Worm (Caenorhabditis elegans) whole organism, L3 larva: ENCODE results near the gene Y38C1AA.12.

Source experiments
- ZK546.5 ChIP-seq: sonication (generic microtip); optimal IDR thresholded peaks from 2 replicates; lab custom pipeline; 2017; ENCODE audit warnings: missing biosample characterization, missing genetic modification characterization
- aly-2 ChIP-seq: fragments of 150-350 bp; optimal IDR thresholded peaks from 2 replicates; lab custom pipeline; 2014; ENCODE audit warnings: missing biosample characterization, missing genetic modification characterization
- ama-1 ChIP-seq: fragments of 150-350 bp; optimal IDR thresholded peaks from 2 replicates; lab custom pipeline; 2018
- ceh-16 ChIP-seq: sonication (generic microtip); optimal IDR thresholded peaks from 2 replicates; lab custom pipeline; 2017; ENCODE audit warnings: missing biosample characterization, missing genetic modification characterization
- ceh-28 ChIP-seq: fragments of 150-350 bp; optimal IDR thresholded peaks from 2 replicates; lab custom pipeline; 2014; ENCODE audit warnings: missing biosample characterization, missing genetic modification reagents, missing genetic modification characterization
- ceh-82 ChIP-seq: fragments of 150-350 bp; optimal IDR thresholded peaks from 2 replicates; lab custom pipeline; 2014; ENCODE audit warnings: missing biosample characterization, missing genetic modification characterization
- ceh-9 ChIP-seq: sonication (generic microtip); optimal IDR thresholded peaks from 2 replicates; lab custom pipeline; 2018; ENCODE audit warnings: missing biosample characterization, missing genetic modification characterization
- daf-12 ChIP-seq: fragments of 150-350 bp; optimal IDR thresholded peaks from 2 replicates; lab custom pipeline; 2014; ENCODE audit warnings: missing biosample characterization, missing genetic modification reagents, missing genetic modification characterization
- egl-27 ChIP-seq: sonication (generic microtip); optimal IDR thresholded peaks from 4 replicates; lab custom pipeline; 2017; ENCODE audit warnings: missing biosample characterization, missing genetic modification reagents, missing genetic modification characterization
- egl-5 ChIP-seq: fragments of 150-350 bp; optimal IDR thresholded peaks from 2 replicates; lab custom pipeline; 2017; ENCODE audit warnings: missing biosample characterization, missing genetic modification reagents, missing genetic modification characterization, inconsistent platforms
- elt-1 ChIP-seq: fragments of 150-350 bp; optimal IDR thresholded peaks from 2 replicates; lab custom pipeline; 2014; ENCODE audit warnings: missing biosample characterization, missing genetic modification characterization
- elt-2 ChIP-seq: sonication (generic microtip); optimal IDR thresholded peaks from 2 replicates; lab custom pipeline; 2016; ENCODE audit warnings: missing genetic modification reagents, mild to moderate bottlenecking, missing genetic modification characterization, missing compliant biosample characterization
- elt-3 ChIP-seq, 3 experiments: fragments of 150-350 bp in 1 of 3; sonication (generic microtip) in 2 of 3; optimal IDR thresholded peaks; 2 replicates in 2 of 3; 4 replicates in 1 of 3; lab custom pipeline; 2014 to 2017; ENCODE audit warnings: missing biosample characterization in 3 of 3, missing genetic modification characterization in 3 of 3
- eor-1 ChIP-seq, 2 experiments: fragments of 150-350 bp; optimal IDR thresholded peaks; 2 replicates each; lab custom pipeline; 2014 to 2018; ENCODE audit warnings: missing biosample characterization in 2 of 2, missing genetic modification characterization in 2 of 2
- fkh-10 ChIP-seq: sonication (generic microtip); optimal IDR thresholded peaks from 2 replicates; lab custom pipeline; 2017; ENCODE audit warnings: missing biosample characterization, missing genetic modification reagents, missing genetic modification characterization
- fkh-2 ChIP-seq: fragments of 150-350 bp; optimal IDR thresholded peaks from 2 replicates; lab custom pipeline; 2014; ENCODE audit warnings: missing biosample characterization, missing genetic modification reagents, missing genetic modification characterization
- fos-1 ChIP-seq: fragments of 150-350 bp; optimal IDR thresholded peaks from 2 replicates; lab custom pipeline; 2014; ENCODE audit warnings: missing biosample characterization, missing genetic modification characterization
- hmg-11 ChIP-seq: sonication (generic microtip); optimal IDR thresholded peaks from 2 replicates; lab custom pipeline; 2016; ENCODE audit warnings: missing genetic modification characterization, missing compliant biosample characterization
- jun-1 ChIP-seq: fragments of 150-350 bp; optimal IDR thresholded peaks from 2 replicates; lab custom pipeline; 2014; ENCODE audit warnings: missing biosample characterization, missing genetic modification reagents, missing genetic modification characterization
- lin-15B ChIP-seq: fragments of 150-350 bp; optimal IDR thresholded peaks from 2 replicates; lab custom pipeline; 2014; ENCODE audit warnings: missing biosample characterization, missing genetic modification characterization
- lin-39 ChIP-seq: fragments of 150-350 bp; optimal IDR thresholded peaks from 2 replicates; lab custom pipeline; 2018; ENCODE audit warnings: missing biosample characterization, missing genetic modification reagents, missing genetic modification characterization
- lsy-12 ChIP-seq: sonication (generic microtip); optimal IDR thresholded peaks from 2 replicates; lab custom pipeline; 2016; ENCODE audit warnings: mild to moderate bottlenecking, missing genetic modification characterization, missing compliant biosample characterization
- mdl-1 ChIP-seq: fragments of 150-350 bp; optimal IDR thresholded peaks from 2 replicates; lab custom pipeline; 2014; ENCODE audit warnings: missing biosample characterization, missing genetic modification characterization
- mml-1 ChIP-seq: fragments of 150-350 bp; sonication (generic microtip); optimal IDR thresholded peaks from 3 replicates; lab custom pipeline; 2014; ENCODE audit warnings: missing biosample characterization, missing genetic modification characterization
- nfya-1 ChIP-seq: sonication (generic microtip); optimal IDR thresholded peaks from 2 replicates; lab custom pipeline; 2017; ENCODE audit warnings: missing genetic modification characterization, mild to moderate bottlenecking, missing compliant biosample characterization, antibody characterized with exemption, moderate library complexity; ENCODE audit not compliant: insufficient read depth
- nhr-11 ChIP-seq: fragments of 150-350 bp; optimal IDR thresholded peaks from 2 replicates; lab custom pipeline; 2014; ENCODE audit warnings: missing biosample characterization, missing genetic modification characterization
- nhr-12 ChIP-seq: fragments of 150-350 bp; optimal IDR thresholded peaks from 2 replicates; lab custom pipeline; 2014; ENCODE audit warnings: missing biosample characterization, missing genetic modification characterization
- nhr-23 ChIP-seq: fragments of 150-350 bp; optimal IDR thresholded peaks from 2 replicates; lab custom pipeline; 2014; ENCODE audit warnings: missing biosample characterization, missing genetic modification reagents, missing genetic modification characterization
- nhr-237 ChIP-seq: fragments of 150-350 bp; optimal IDR thresholded peaks from 2 replicates; lab custom pipeline; 2014; ENCODE audit warnings: missing biosample characterization, missing genetic modification characterization
- nhr-25 ChIP-seq: sonication (generic microtip); optimal IDR thresholded peaks from 2 replicates; lab custom pipeline; 2017; ENCODE audit warnings: missing biosample characterization, missing genetic modification characterization
- nhr-28 ChIP-seq: fragments of 150-350 bp; optimal IDR thresholded peaks from 2 replicates; lab custom pipeline; 2014; ENCODE audit warnings: missing biosample characterization, missing genetic modification characterization
- nhr-43 ChIP-seq: sonication (generic microtip); optimal IDR thresholded peaks from 2 replicates; lab custom pipeline; 2016; ENCODE audit warnings: mild to moderate bottlenecking, missing genetic modification characterization, missing compliant biosample characterization; ENCODE audit not compliant: poor library complexity, severe bottlenecking
- nhr-67 ChIP-seq: fragments of 150-350 bp; optimal IDR thresholded peaks from 2 replicates; lab custom pipeline; 2014; ENCODE audit warnings: missing biosample characterization, missing genetic modification characterization
- nhr-76 ChIP-seq: fragments of 150-350 bp; sonication (generic microtip); optimal IDR thresholded peaks from 5 replicates; lab custom pipeline; 2014; ENCODE audit warnings: missing biosample characterization, missing genetic modification characterization
- nhr-77 ChIP-seq: fragments of 150-350 bp; optimal IDR thresholded peaks from 2 replicates; lab custom pipeline; 2014; ENCODE audit warnings: missing biosample characterization, missing genetic modification characterization
- pha-4 ChIP-seq: fragments of 150-350 bp; optimal IDR thresholded peaks from 2 replicates; lab custom pipeline; 2014; ENCODE audit warnings: missing biosample characterization, missing genetic modification reagents, missing genetic modification characterization
- pqm-1 ChIP-seq: fragments of 150-350 bp; optimal IDR thresholded peaks from 2 replicates; lab custom pipeline; 2017; ENCODE audit warnings: missing biosample characterization, missing genetic modification characterization, inconsistent platforms
- sea-2 ChIP-seq: fragments of 150-350 bp; sonication (generic microtip); optimal IDR thresholded peaks from 4 replicates; lab custom pipeline; 2014; ENCODE audit warnings: missing biosample characterization, missing genetic modification reagents, missing genetic modification characterization
- skn-1 ChIP-seq: fragments of 150-350 bp; optimal IDR thresholded peaks from 2 replicates; lab custom pipeline; 2014; ENCODE audit warnings: missing biosample characterization, missing genetic modification characterization
- snpc-4 ChIP-seq: fragments of 150-350 bp; optimal IDR thresholded peaks from 2 replicates; lab custom pipeline; 2014; ENCODE audit warnings: missing biosample characterization, missing genetic modification characterization
- tbx-2 ChIP-seq: sonication (generic microtip); optimal IDR thresholded peaks from 2 replicates; lab custom pipeline; 2016; ENCODE audit warnings: mild to moderate bottlenecking, missing genetic modification characterization, missing compliant biosample characterization
- unc-39 ChIP-seq: sonication (generic microtip); optimal IDR thresholded peaks from 4 replicates; lab custom pipeline; 2017; ENCODE audit warnings: missing biosample characterization, missing genetic modification characterization
- unc-62 ChIP-seq: fragments of 150-350 bp; sonication (generic microtip); optimal IDR thresholded peaks from 4 replicates; lab custom pipeline; 2014; ENCODE audit warnings: missing biosample characterization, missing genetic modification reagents, missing genetic modification characterization
- zag-1 ChIP-seq: fragments of 150-350 bp; optimal IDR thresholded peaks from 2 replicates; lab custom pipeline; 2014; ENCODE audit warnings: missing biosample characterization, missing genetic modification characterization
- ztf-11 ChIP-seq: fragments of 150-350 bp; optimal IDR thresholded peaks from 2 replicates; lab custom pipeline; 2014; ENCODE audit warnings: missing biosample characterization, missing genetic modification characterization
- ztf-4 ChIP-seq: fragments of 150-350 bp; optimal IDR thresholded peaks from 2 replicates; lab custom pipeline; 2014; ENCODE audit warnings: missing biosample characterization, missing genetic modification characterization

The Y38C1AA.12 gene

DNA sequence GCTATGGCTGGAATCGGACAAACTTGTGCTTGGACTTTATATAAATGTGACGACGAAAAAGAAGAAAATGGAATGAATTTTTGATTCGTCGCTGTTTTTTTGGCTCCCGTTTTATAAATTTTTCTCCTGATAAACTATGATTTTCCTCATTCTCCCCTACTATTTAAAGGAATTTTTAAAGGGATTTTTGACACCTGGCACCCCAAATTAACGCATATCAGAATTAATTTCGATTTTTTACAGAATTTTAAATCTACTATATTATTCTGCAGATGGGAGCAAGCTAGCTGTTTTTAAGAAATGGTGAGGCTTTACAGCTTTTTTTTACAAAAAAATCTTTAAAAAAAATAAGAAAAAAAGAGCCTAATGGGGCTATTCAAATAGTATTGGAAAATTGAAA lies 12.9 kb downstream of the Y38C1AA.12 start, which contains the start of gene coa-1:
TSS of gene coa-1 (plus strand) at position 301 of the 400 bp plus-strand sequence.
- TF ChIP-seq lin-15B (tag; lab: Kevin White, UChicago) (no peak), fkh-2 (tag; lab: Kevin White, UChicago) (no peak), daf-12 (tag; lab: Kevin White, UChicago) (no peak), jun-1 (tag; lab: Kevin White, UChicago) (no peak), ceh-28 (tag; lab: Kevin White, UChicago) (no peak), elt-1 (tag; lab: Kevin White, UChicago) (no peak), nhr-25 (tag; lab: Kevin White, UChicago) (no peak), lsy-12 (tag; lab: Kevin White, UChicago) (no peak), nhr-28 (tag; lab: Kevin White, UChicago) (no peak), mml-1 (no peak), nhr-237 (tag; lab: Kevin White, UChicago) (no peak), ZK546.5 (no peak), fkh-10 (GFP tag; lab: Kevin White, UChicago) (no peak), pha-4 (tag; lab: Kevin White, UChicago) (no peak), nfya-1 (tag; lab: Kevin White, UChicago) (no peak), skn-1 (tag; lab: Kevin White, UChicago) (no peak), egl-5 (tag; lab: Kevin White, UChicago) (no peak), nhr-76 (no peak)

ce11 chrIV:207885-208284 lies 15.8 kb downstream of the Y38C1AA.12 start, which contains the start of gene Y38C1AA.1:
Gene Y38C1AA.1 (plus strand): TSS chrIV:208185.
- no peak for TF ChIP-seq eor-1 (tag; optimal IDR thresholded peaks at IDR 0.05; lab: Kevin White, UChicago)
- TF ChIP-seq nhr-76, result no peak
- no peak for TF ChIP-seq egl-5 (tag; lab: Kevin White, UChicago)
- TF ChIP-seq fos-1 (tag; lab: Kevin White, UChicago), result no peak
- TF ChIP-seq nfya-1 (tag; lab: Kevin White, UChicago), result no peak
- TF ChIP-seq elt-1 (tag; lab: Kevin White, UChicago), result no peak
- no peak for TF ChIP-seq nhr-77 (tag; lab: Kevin White, UChicago)
- TF ChIP-seq ceh-9, result no peak
- no peak for TF ChIP-seq tbx-2 (tag; lab: Kevin White, UChicago)
- no peak for TF ChIP-seq mml-1
- TF ChIP-seq nhr-23, result no peak
- no peak for TF ChIP-seq ceh-82 (tag; lab: Kevin White, UChicago)
- no peak for TF ChIP-seq nhr-12
- no peak for TF ChIP-seq nhr-11 (tag; lab: Kevin White, UChicago)

DNA sequence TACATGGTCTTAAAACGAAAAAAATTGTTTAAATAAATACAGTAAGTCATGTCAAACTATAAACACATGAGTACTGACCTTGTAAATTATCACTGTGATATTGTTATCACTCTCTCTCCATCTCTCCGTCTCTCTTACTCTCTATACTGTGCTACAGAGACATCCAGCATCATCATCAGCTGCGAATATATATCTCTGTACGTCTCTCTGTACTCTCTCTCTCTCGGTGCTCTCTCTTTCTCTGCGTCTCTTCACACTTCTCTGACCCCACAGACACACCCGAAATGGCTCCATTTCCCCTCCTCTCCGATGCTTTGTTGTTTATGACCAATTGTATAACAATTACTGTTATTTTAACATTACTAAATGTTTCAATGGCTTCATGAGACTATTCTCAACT lies 18.5 kb downstream of the Y38C1AA.12 start:
- TF ChIP-seq ztf-11 (tag; lab: Kevin White, UChicago) (no peak), fkh-2 (tag; lab: Kevin White, UChicago) (no peak), egl-5 (tag; lab: Kevin White, UChicago) (peak; percentile 23), nfya-1 (tag; lab: Kevin White, UChicago) (peak; percentile 33), lin-39 (tag; lab: Kevin White, UChicago) (no peak), zag-1 (tag; lab: Kevin White, UChicago) (no peak), nhr-28 (tag; lab: Kevin White, UChicago) (no peak), nhr-43 (tag; lab: Kevin White, UChicago) (no peak), tbx-2 (tag; lab: Kevin White, UChicago) (no peak), ama-1 (lab: Kevin White, UChicago) (no peak), eor-1 (tag; optimal IDR thresholded peaks at IDR 0.05; lab: Kevin White, UChicago) (no peak), unc-39 (tag; lab: Kevin White, UChicago) (no peak), lin-15B (tag; lab: Kevin White, UChicago) (no peak), elt-2 (peak; percentile 86), lsy-12 (tag; lab: Kevin White, UChicago) (no peak), nhr-67 (tag; lab: Kevin White, UChicago) (no peak), unc-62 (GFP tag; lab: Kevin White, UChicago) (no peak), pqm-1 (tag; lab: Kevin White, UChicago) (peak; percentile 90), ceh-28 (tag; lab: Kevin White, UChicago) (peak; percentile 47), ZK546.5 (no peak), nhr-11 (tag; lab: Kevin White, UChicago) (no peak), ceh-9 (no peak), ceh-82 (tag; lab: Kevin White, UChicago) (no peak), ceh-16 (tag; lab: Kevin White, UChicago) (no peak), mml-1 (no peak), nhr-25 (tag; lab: Kevin White, UChicago) (no peak), sea-2 (no peak), pha-4 (tag; lab: Kevin White, UChicago) (peak; percentile 55), egl-27 (tag; lab: Kevin White, UChicago) (no peak), elt-1 (tag; lab: Kevin White, UChicago) (no peak), daf-12 (tag; lab: Kevin White, UChicago) (no peak), hmg-11 (tag; lab: Kevin White, UChicago) (peak; percentile 76), fkh-10 (GFP tag; lab: Kevin White, UChicago) (no peak), nhr-77 (tag; lab: Kevin White, UChicago) (no peak), jun-1 (tag; lab: Kevin White, UChicago) (peak; percentile 51), ztf-4 (tag; lab: Kevin White, UChicago) (no peak), snpc-4 (tag; lab: Kevin White, UChicago) (no peak), elt-3 (tag; optimal IDR thresholded peaks at IDR 0.05; lab: Kevin White, UChicago) (no peak), nhr-237 (tag; lab: Kevin White, UChicago) (no peak), aly-2 (tag; lab: Kevin White, UChicago) (no peak), nhr-76 (no peak), mdl-1 (tag; lab: Kevin White, UChicago) (no peak), fos-1 (tag; lab: Kevin White, UChicago) (no peak)
